ENCODE assay signal across 3 worm cellular contexts in genomic region chrX:5801156-5801592, ce11.
TF ChIP-seq lines count a peak whose summit lies in the region.

No protein-coding gene starts in this region.

TF ChIP-seq in whole organism, L1 larva, 84 proteins besides CTCF, POLR2A, EP300 and RAD21 (continued from another document and continues in another):
- TF ChIP-seq nhr-71 (tag; optimal IDR thresholded peaks at IDR 0.05; lab: Kevin White, UChicago): peak; percentile 95
- TF ChIP-seq nhr-90 (tag; optimal IDR thresholded peaks at IDR 0.05; lab: Kevin White, UChicago; ENCODE audit: poor library complexity): peak; percentile 94
- TF ChIP-seq dpl-1 (GFP tag; optimal IDR thresholded peaks at IDR 0.05; lab: Kevin White, UChicago): peak in 2 of 3 experiments; percentile 32 to 54
- peak; percentile 40 for TF ChIP-seq hpl-2 (GFP tag; optimal IDR thresholded peaks at IDR 0.05; lab: Kevin White, UChicago)
- TF ChIP-seq nhr-12 (tag; optimal IDR thresholded peaks at IDR 0.05; lab: Kevin White, UChicago): peak; percentile 28
- peak; percentile 54 to 58 for TF ChIP-seq efl-1 (optimal IDR thresholded peaks at IDR 0.05; lab: Kevin White, UChicago)
- TF ChIP-seq efl-1 (GFP tag; optimal IDR thresholded peaks at IDR 0.05 in 1 of 2; lab: Kevin White, UChicago): peak; percentile 26 to 95
- peak; percentile 78 for TF ChIP-seq egl-13 (tag; optimal IDR thresholded peaks at IDR 0.05; lab: Kevin White, UChicago)
- TF ChIP-seq tbx-2 (tag; optimal IDR thresholded peaks at IDR 0.05; lab: Kevin White, UChicago): peak; percentile 87
- peak; percentile 39 for TF ChIP-seq ceh-90 (tag; optimal IDR thresholded peaks at IDR 0.05; lab: Kevin White, UChicago)
- TF ChIP-seq nhr-84 (tag; optimal IDR thresholded peaks at IDR 0.05; lab: Kevin White, UChicago): no peak
- TF ChIP-seq dsc-1 (tag; optimal IDR thresholded peaks at IDR 0.05; lab: Kevin White, UChicago): peak; percentile 95
- TF ChIP-seq fos-1 (tag; optimal IDR thresholded peaks at IDR 0.05; lab: Kevin White, UChicago): peak; percentile 82
- peak; percentile 45 for TF ChIP-seq C04F5.9 (tag; optimal IDR thresholded peaks at IDR 0.05; lab: Kevin White, UChicago)
- TF ChIP-seq C16A3.4 (tag; optimal IDR thresholded peaks at IDR 0.05; lab: Kevin White, UChicago): peak; percentile 87
- TF ChIP-seq nhr-237 (tag; optimal IDR thresholded peaks at IDR 0.05; lab: Kevin White, UChicago): peak; percentile 42
- no peak for TF ChIP-seq unc-30 (tag; optimal IDR thresholded peaks at IDR 0.05; lab: Kevin White, UChicago)
- TF ChIP-seq F16B12.6 (tag; optimal IDR thresholded peaks at IDR 0.05; lab: Kevin White, UChicago): no peak
- TF ChIP-seq lin-15B (tag; optimal IDR thresholded peaks at IDR 0.05; lab: Kevin White, UChicago): no peak
- TF ChIP-seq ztf-4 (tag; optimal IDR thresholded peaks at IDR 0.05; lab: Kevin White, UChicago): peak; percentile 82
- no peak for TF ChIP-seq ama-1 (optimal IDR thresholded peaks at IDR 0.05; lab: Kevin White, UChicago)
- TF ChIP-seq pqm-1 (tag; optimal IDR thresholded peaks at IDR 0.05; lab: Kevin White, UChicago): no peak
- TF ChIP-seq swsn-7 (tag; optimal IDR thresholded peaks at IDR 0.05; lab: Kevin White, UChicago): peak; percentile 93
- no peak for TF ChIP-seq tlp-1 (tag; optimal IDR thresholded peaks at IDR 0.05; lab: Kevin White, UChicago)
- TF ChIP-seq nhr-77 (tag; optimal IDR thresholded peaks at IDR 0.05; lab: Kevin White, UChicago): peak; percentile 84
- no peak for TF ChIP-seq ces-1 (GFP tag; optimal IDR thresholded peaks at IDR 0.05; lab: Kevin White, UChicago)
- TF ChIP-seq fkh-10 (GFP tag; optimal IDR thresholded peaks at IDR 0.05; lab: Kevin White, UChicago): peak; percentile 19
- peak; percentile 93 for TF ChIP-seq lin-14 (GFP tag; optimal IDR thresholded peaks at IDR 0.05; lab: Kevin White, UChicago)
- TF ChIP-seq nhr-47 (tag; optimal IDR thresholded peaks at IDR 0.05; lab: Kevin White, UChicago): peak; percentile 92
- TF ChIP-seq mef-2 (tag; optimal IDR thresholded peaks at IDR 0.05; lab: Kevin White, UChicago): peak; percentile 4
- no peak for TF ChIP-seq nhr-11 (tag; optimal IDR thresholded peaks at IDR 0.05; lab: Kevin White, UChicago)
- peak; percentile 93 for TF ChIP-seq nhr-20 (tag; optimal IDR thresholded peaks at IDR 0.05; lab: Kevin White, UChicago)
- peak; percentile 76 for TF ChIP-seq unc-86 (tag; optimal IDR thresholded peaks at IDR 0.05; lab: Kevin White, UChicago)
- TF ChIP-seq ceh-8 (GFP tag; optimal IDR thresholded peaks at IDR 0.05; lab: Kevin White, UChicago): peak; percentile 82
- TF ChIP-seq jun-1 (tag; optimal IDR thresholded peaks at IDR 0.05; lab: Kevin White, UChicago): peak; percentile 88
- peak; percentile 59 for TF ChIP-seq lin-39 (tag; optimal IDR thresholded peaks at IDR 0.05; lab: Kevin White, UChicago)
- peak; percentile 68 to 86 for TF ChIP-seq lsy-2 (tag; optimal IDR thresholded peaks at IDR 0.05; lab: Kevin White, UChicago)
- TF ChIP-seq isw-1 (GFP tag; IDR thresholded peaks at IDR 0.05; lab: Robert Waterston, UW): peak; percentile 60
- no peak for TF ChIP-seq hlh-17 (GFP tag; optimal IDR thresholded peaks at IDR 0.05; lab: Kevin White, UChicago; ENCODE audit: borderline replicate concordance)
- TF ChIP-seq blmp-1 (tag; optimal IDR thresholded peaks at IDR 0.05; lab: Kevin White, UChicago): peak; percentile 61
- peak; percentile 44 for TF ChIP-seq zag-1 (tag; optimal IDR thresholded peaks at IDR 0.05; lab: Kevin White, UChicago)
- TF ChIP-seq efl-3 (GFP tag; optimal IDR thresholded peaks at IDR 0.05; lab: Kevin White, UChicago): no peak
- TF ChIP-seq ceh-88 (GFP tag; IDR thresholded peaks at IDR 0.05; lab: Robert Waterston, UW): peak; percentile 80; the same call in 1 of the 2 replicates
- TF ChIP-seq lin-13 (GFP tag; optimal IDR thresholded peaks at IDR 0.05; lab: Kevin White, UChicago): peak; percentile 55

TF ChIP-seq in whole organism, L3 larva, 47 proteins besides CTCF, POLR2A, EP300 and RAD21 (continued from another document):
- TF ChIP-seq lsy-12 (tag; optimal IDR thresholded peaks at IDR 0.05; lab: Kevin White, UChicago) (peak; percentile 88), nhr-11 (tag; optimal IDR thresholded peaks at IDR 0.05; lab: Kevin White, UChicago) (peak; percentile 66), fkh-2 (tag; optimal IDR thresholded peaks at IDR 0.05; lab: Kevin White, UChicago) (peak; percentile 27), ceh-9 (tag; optimal IDR thresholded peaks at IDR 0.05; lab: Kevin White, UChicago) (no peak), ceh-16 (tag; optimal IDR thresholded peaks at IDR 0.05; lab: Kevin White, UChicago) (no peak), ztf-11 (tag; optimal IDR thresholded peaks at IDR 0.05; lab: Kevin White, UChicago) (peak; percentile 26), tbx-2 (tag; optimal IDR thresholded peaks at IDR 0.05; lab: Kevin White, UChicago) (peak; percentile 87), ztf-4 (tag; optimal IDR thresholded peaks at IDR 0.05; lab: Kevin White, UChicago) (peak; percentile 85), nhr-28 (tag; optimal IDR thresholded peaks at IDR 0.05; lab: Kevin White, UChicago) (no peak), lin-39 (tag; optimal IDR thresholded peaks at IDR 0.05; lab: Kevin White, UChicago) (peak; percentile 82), nhr-25 (tag; optimal IDR thresholded peaks at IDR 0.05; lab: Kevin White, UChicago) (peak; percentile 85), nhr-77 (tag; optimal IDR thresholded peaks at IDR 0.05; lab: Kevin White, UChicago) (peak; percentile 21), nfya-1 (tag; optimal IDR thresholded peaks at IDR 0.05; lab: Kevin White, UChicago; ENCODE audit: insufficient read depth) (peak; percentile 87), ceh-82 (tag; optimal IDR thresholded peaks at IDR 0.05; lab: Kevin White, UChicago) (peak; percentile 70), sea-2 (GFP tag; optimal IDR thresholded peaks at IDR 0.05; lab: Kevin White, UChicago) (peak; percentile 93), elt-1 (tag; optimal IDR thresholded peaks at IDR 0.05; lab: Kevin White, UChicago) (no peak), mdl-1 (tag; optimal IDR thresholded peaks at IDR 0.05; lab: Kevin White, UChicago) (no peak), mml-1 (tag; optimal IDR thresholded peaks at IDR 0.05; lab: Kevin White, UChicago) (no peak), jun-1 (tag; optimal IDR thresholded peaks at IDR 0.05; lab: Kevin White, UChicago) (peak; percentile 77), elt-2 (tag; optimal IDR thresholded peaks at IDR 0.05; lab: Kevin White, UChicago) (peak; percentile 57), daf-12 (tag; optimal IDR thresholded peaks at IDR 0.05; lab: Kevin White, UChicago) (no peak), nhr-43 (tag; optimal IDR thresholded peaks at IDR 0.05; lab: Kevin White, UChicago; ENCODE audit: poor library complexity, severe bottlenecking) (peak; percentile 78), lin-15B (tag; optimal IDR thresholded peaks at IDR 0.05; lab: Kevin White, UChicago) (peak; percentile 2), fos-1 (tag; optimal IDR thresholded peaks at IDR 0.05; lab: Kevin White, UChicago) (no peak), nhr-23 (tag; optimal IDR thresholded peaks at IDR 0.05; lab: Kevin White, UChicago) (peak; percentile 59), egl-27 (tag; optimal IDR thresholded peaks at IDR 0.05; lab: Kevin White, UChicago) (peak; percentile 79), nhr-12 (tag; optimal IDR thresholded peaks at IDR 0.05; lab: Kevin White, UChicago) (no peak), ZK546.5 (tag; optimal IDR thresholded peaks at IDR 0.05; lab: Kevin White, UChicago) (no peak)

TF ChIP-seq in whole organism, young adult, 124 proteins besides CTCF, POLR2A, EP300 and RAD21 (continued from another document and continues in another):
- TF ChIP-seq pbrm-1 (GFP tag; IDR thresholded peaks at IDR 0.05; lab: Robert Waterston, UW): peak; percentile 91
- TF ChIP-seq sdz-38 (tag; optimal IDR thresholded peaks at IDR 0.05; lab: Kevin White, UChicago): no peak
- TF ChIP-seq lsy-27 (tag; optimal IDR thresholded peaks at IDR 0.05; lab: Kevin White, UChicago; ENCODE audit: borderline replicate concordance, insufficient read depth): no peak
- peak; percentile 62; the same call in 1 of the 2 replicates for TF ChIP-seq ekl-4 (GFP tag; IDR thresholded peaks at IDR 0.05; lab: Robert Waterston, UW)
- peak; percentile 96 for TF ChIP-seq tbp1 (GFP tag; optimal IDR thresholded peaks at IDR 0.05; lab: Kevin White, UChicago)
- peak; percentile 86 for TF ChIP-seq F52B5.7 (tag; optimal IDR thresholded peaks at IDR 0.05; lab: Kevin White, UChicago)
- TF ChIP-seq nhr-179 (tag; optimal IDR thresholded peaks at IDR 0.05; lab: Kevin White, UChicago): peak; percentile 41
- peak; percentile 35; the same call in 1 of the 2 replicates for TF ChIP-seq Y67H2A.10 (GFP tag; conservative IDR thresholded peaks at IDR 0.05; lab: Robert Waterston, UW)
- peak; percentile 80 for TF ChIP-seq K12H6.12 (tag; optimal IDR thresholded peaks at IDR 0.05; lab: Kevin White, UChicago)
- peak; percentile 74; the same call in 1 of the 2 replicates for TF ChIP-seq aptf-2 (GFP tag; conservative IDR thresholded peaks at IDR 0.05; lab: Robert Waterston, UW)
- TF ChIP-seq F10E7.11 (tag; optimal IDR thresholded peaks at IDR 0.05; lab: Kevin White, UChicago): peak; percentile 27
- peak; percentile 83 for TF ChIP-seq mes-4 (tag; optimal IDR thresholded peaks at IDR 0.05; lab: Kevin White, UChicago)
- peak; percentile 61; the same call in 1 of the 2 replicates for TF ChIP-seq C06A6.2 (GFP tag; conservative IDR thresholded peaks at IDR 0.05; lab: Robert Waterston, UW)
- peak; percentile 24 for TF ChIP-seq akir-1 (GFP tag; optimal IDR thresholded peaks at IDR 0.05; lab: Kevin White, UChicago)
- peak; percentile 91 for TF ChIP-seq ztf-26 (tag; optimal IDR thresholded peaks at IDR 0.05; lab: Kevin White, UChicago)
- peak; percentile 55; the same call in 1 of the 2 replicates for TF ChIP-seq cebp-1 (GFP tag; IDR thresholded peaks at IDR 0.05; lab: Robert Waterston, UW)
- peak; percentile 85 for TF ChIP-seq cebp-1 (tag; optimal IDR thresholded peaks at IDR 0.05; lab: Kevin White, UChicago)
- TF ChIP-seq somi-1 (GFP tag; optimal IDR thresholded peaks at IDR 0.05; lab: Kevin White, UChicago): peak; percentile 91
- peak; percentile 82 for TF ChIP-seq D2030.7 (GFP tag; IDR thresholded peaks at IDR 0.05; lab: Robert Waterston, UW)
- peak; percentile 53; the same call in 1 of the 2 replicates for TF ChIP-seq attf-3 (GFP tag; conservative IDR thresholded peaks at IDR 0.05; lab: Robert Waterston, UW)
- peak; percentile 85 for TF ChIP-seq gei-17 (GFP tag; optimal IDR thresholded peaks at IDR 0.05; lab: Kevin White, UChicago)
- TF ChIP-seq T07F8.4 (tag; optimal IDR thresholded peaks at IDR 0.05; lab: Kevin White, UChicago): peak; percentile 84
- TF ChIP-seq Y79H2A.3 (GFP tag; conservative IDR thresholded peaks at IDR 0.05; lab: Robert Waterston, UW): 0 out of 2 replicates have a peak, but pooled peaks have one; percentile 63
- TF ChIP-seq chd-7 (tag; optimal IDR thresholded peaks at IDR 0.05; lab: Kevin White, UChicago): peak; percentile 91
- TF ChIP-seq K11D2.4 (GFP tag; IDR thresholded peaks at IDR 0.05; lab: Robert Waterston, UW): peak; percentile 76
- peak; percentile 70 for TF ChIP-seq rcor-1 (GFP tag; IDR thresholded peaks at IDR 0.05; lab: Robert Waterston, UW)
- peak; percentile 36 for TF ChIP-seq F49E8.2 (tag; optimal IDR thresholded peaks at IDR 0.05; lab: Kevin White, UChicago; ENCODE audit: insufficient read depth)
- peak; percentile 65 for TF ChIP-seq athp-1 (tag; optimal IDR thresholded peaks at IDR 0.05; lab: Kevin White, UChicago)
- peak; percentile 96 for TF ChIP-seq rpc-1 (optimal IDR thresholded peaks at IDR 0.05; lab: Kevin White, UChicago)
- peak; percentile 96 for TF ChIP-seq rpc-1 (tag; optimal IDR thresholded peaks at IDR 0.05; lab: Kevin White, UChicago)
- 0 out of 2 replicates have a peak, but pooled peaks have one; percentile 56 for TF ChIP-seq ceh-40 (GFP tag; IDR thresholded peaks at IDR 0.05; lab: Robert Waterston, UW)
- TF ChIP-seq F37B4.10 (GFP tag; IDR thresholded peaks at IDR 0.05; lab: Robert Waterston, UW): no peak
- TF ChIP-seq ceh-27 (GFP tag; optimal IDR thresholded peaks at IDR 0.05; lab: Kevin White, UChicago): peak; percentile 81
- TF ChIP-seq ceh-91 (GFP tag; IDR thresholded peaks at IDR 0.05; lab: Robert Waterston, UW): 0 out of 2 replicates have a peak, but pooled peaks have one; percentile 29
- peak; percentile 23; the same call in 1 of the 2 replicates for TF ChIP-seq F33H1.4 (GFP tag; IDR thresholded peaks at IDR 0.05; lab: Robert Waterston, UW)
- peak; percentile 87 for TF ChIP-seq B0035.1 (tag; optimal IDR thresholded peaks at IDR 0.05; lab: Kevin White, UChicago)
- TF ChIP-seq snpc-1.1 (tag; optimal IDR thresholded peaks at IDR 0.05; lab: Kevin White, UChicago; ENCODE audit: insufficient read depth): peak; percentile 48
- TF ChIP-seq ztf-18 (tag; optimal IDR thresholded peaks at IDR 0.05; lab: Kevin White, UChicago): peak; percentile 80
- TF ChIP-seq bed-2 (GFP tag; IDR thresholded peaks at IDR 0.05; lab: Robert Waterston, UW): peak; percentile 55; the same call in 1 of the 2 replicates
- TF ChIP-seq attf-5 (GFP tag; optimal IDR thresholded peaks at IDR 0.05; lab: Kevin White, UChicago): peak; percentile 69
- peak; percentile 68 for TF ChIP-seq tlf-1 (GFP tag; optimal IDR thresholded peaks at IDR 0.05; lab: Kevin White, UChicago)
- TF ChIP-seq nfyb-1 (GFP tag; IDR thresholded peaks at IDR 0.05; lab: Robert Waterston, UW): peak; percentile 85
- TF ChIP-seq lin-26 (GFP tag; IDR thresholded peaks at IDR 0.05; lab: Robert Waterston, UW): peak; percentile 89
- peak; percentile 94 for TF ChIP-seq ZK185.1 (tag; optimal IDR thresholded peaks at IDR 0.05; lab: Kevin White, UChicago; ENCODE audit: poor library complexity, severe bottlenecking)
- TF ChIP-seq C17E4.6 (GFP tag; IDR thresholded peaks at IDR 0.05; lab: Robert Waterston, UW): peak; percentile 56; the same call in 1 of the 2 replicates
- TF ChIP-seq let-607 (tag; optimal IDR thresholded peaks at IDR 0.05; lab: Kevin White, UChicago): peak; percentile 60 to 75
- TF ChIP-seq egl-44 (GFP tag; IDR thresholded peaks at IDR 0.05; lab: Robert Waterston, UW): peak; percentile 89
- TF ChIP-seq sea-2 (GFP tag; IDR thresholded peaks at IDR 0.05; lab: Robert Waterston, UW): peak; percentile 68; the same call in 1 of the 2 replicates
- TF ChIP-seq lin-40 (tag; optimal IDR thresholded peaks at IDR 0.05; lab: Kevin White, UChicago): peak; percentile 95
- TF ChIP-seq cebp-2 (GFP tag; IDR thresholded peaks at IDR 0.05; lab: Robert Waterston, UW): peak; percentile 81; the same call in 1 of the 2 replicates
- TF ChIP-seq mxl-1 (tag; optimal IDR thresholded peaks at IDR 0.05; lab: Kevin White, UChicago): peak; percentile 73
- TF ChIP-seq unc-130 (GFP tag; optimal IDR thresholded peaks at IDR 0.05; lab: Kevin White, UChicago): peak; percentile 81
- TF ChIP-seq hlh-26 (GFP tag; conservative IDR thresholded peaks at IDR 0.05; lab: Robert Waterston, UW): no peak
- peak; percentile 61 for TF ChIP-seq lir-1 (GFP tag; conservative IDR thresholded peaks at IDR 0.05; lab: Robert Waterston, UW)
- peak; percentile 66 for TF ChIP-seq nhr-27 (tag; optimal IDR thresholded peaks at IDR 0.05; lab: Kevin White, UChicago)
- TF ChIP-seq dpff-1 (tag; optimal IDR thresholded peaks at IDR 0.05; lab: Kevin White, UChicago): peak; percentile 51
- no peak for TF ChIP-seq pha-4 (tag; optimal IDR thresholded peaks at IDR 0.05; lab: Kevin White, UChicago)
- TF ChIP-seq F39B2.1 (GFP tag; IDR thresholded peaks at IDR 0.05; lab: Robert Waterston, UW): no peak
- peak; percentile 54 for TF ChIP-seq hrde-1 (tag; optimal IDR thresholded peaks at IDR 0.05; lab: Kevin White, UChicago; ENCODE audit: borderline replicate concordance)
- peak; percentile 74; the same call in 1 of the 2 replicates for TF ChIP-seq Y56A3A.18 (GFP tag; IDR thresholded peaks at IDR 0.05; lab: Robert Waterston, UW)
- peak; percentile 91 for TF ChIP-seq snpc-3.4 (tag; optimal IDR thresholded peaks at IDR 0.05; lab: Kevin White, UChicago)
- no peak for TF ChIP-seq F55B11.4 (tag; optimal IDR thresholded peaks at IDR 0.05; lab: Kevin White, UChicago; ENCODE audit: borderline replicate concordance, insufficient read depth)
- TF ChIP-seq Y53G8AR.9 (GFP tag; conservative IDR thresholded peaks at IDR 0.05; lab: Robert Waterston, UW): no peak
- TF ChIP-seq Y95B8A.8 (GFP tag; IDR thresholded peaks at IDR 0.05; lab: Robert Waterston, UW): no peak
